Fruit fly (Drosophila melanogaster): Measurements from ENCODE around the gene CG44198.
A peak's percentile ranks its signal among the peaks of the same experiment; 100 is the strongest.

Gene CG44198

dm6 chr2L:13073797-13074196 is 45.1 kb downstream of the CG44198 start (continued):
- no peak for TF ChIP-seq ro (GFP tag; IDR thresholded peaks at IDR 0.05)
- TF ChIP-seq CG8290 (GFP tag; optimal IDR thresholded peaks at IDR 0.05): no peak
- no peak for TF ChIP-seq CG8290 (tag; optimal IDR thresholded peaks at IDR 0.05)
- peak; percentile 61 for TF ChIP-seq CG7839 (tag; optimal IDR thresholded peaks at IDR 0.05)
- TF ChIP-seq knrl (GFP tag; IDR thresholded peaks at IDR 0.05; ENCODE audit: partially characterized antibody): no peak
- TF ChIP-seq CG12769 (tag; optimal IDR thresholded peaks at IDR 0.05): no peak
- no peak for TF ChIP-seq MTF-1 (GFP tag; optimal IDR thresholded peaks at IDR 0.05; ENCODE audit: borderline replicate concordance)
- peak; percentile 45 for TF ChIP-seq ind (GFP tag; optimal IDR thresholded peaks at IDR 0.05)
- peak; percentile 65 for TF ChIP-seq nmo (GFP tag; optimal IDR thresholded peaks at IDR 0.05)
- no peak for TF ChIP-seq tap (tag; optimal IDR thresholded peaks at IDR 0.05)
- no peak for TF ChIP-seq br (optimal IDR thresholded peaks at IDR 0.05)
- TF ChIP-seq Fer2 (tag; optimal IDR thresholded peaks at IDR 0.05): no peak
- peak; percentile 47 for TF ChIP-seq grn (GFP tag; optimal IDR thresholded peaks at IDR 0.05)
- peak; percentile 70 for TF ChIP-seq wor (GFP tag; IDR thresholded peaks at IDR 0.05)
- TF ChIP-seq usp (GFP tag; optimal IDR thresholded peaks at IDR 0.05): no peak
- peak; percentile 81; the same call in 1 of the 2 replicates for TF ChIP-seq Awh (GFP tag; IDR thresholded peaks at IDR 0.05)
- no peak for TF ChIP-seq HLHmδ (GFP tag; optimal IDR thresholded peaks at IDR 0.05)
- TF ChIP-seq Lhr (GFP tag; optimal IDR thresholded peaks at IDR 0.05): peak; percentile 28
- no peak for TF ChIP-seq CG12219 (GFP tag; optimal IDR thresholded peaks at IDR 0.05)
- TF ChIP-seq phol (tag; optimal IDR thresholded peaks at IDR 0.05): peak; percentile 57
- no peak for TF ChIP-seq Spps (tag; optimal IDR thresholded peaks at IDR 0.05)
- TF ChIP-seq Bteb2 (GFP tag; optimal IDR thresholded peaks at IDR 0.05): peak; percentile 6
- TF ChIP-seq corto (GFP tag; optimal IDR thresholded peaks at IDR 0.05): peak; percentile 24
- TF ChIP-seq Med (GFP tag): peak; percentile 74
- TF ChIP-seq repo (GFP tag; optimal IDR thresholded peaks at IDR 0.05): peak; percentile 32
- no peak for TF ChIP-seq vnd (GFP tag; IDR thresholded peaks at IDR 0.05; ENCODE audit: partially characterized antibody)
- TF ChIP-seq CG3281 (GFP tag; optimal IDR thresholded peaks at IDR 0.05): no peak
- TF ChIP-seq sc (optimal IDR thresholded peaks at IDR 0.05): no peak
- TF ChIP-seq sc (GFP tag; optimal IDR thresholded peaks at IDR 0.05): peak; percentile 49
- no peak for TF ChIP-seq HLH54F (GFP tag; optimal IDR thresholded peaks at IDR 0.05)
- TF ChIP-seq maf-S (GFP tag; optimal IDR thresholded peaks at IDR 0.05): peak; percentile 44
- no peak for TF ChIP-seq gfzf (GFP tag; optimal IDR thresholded peaks at IDR 0.05)
- no peak for TF ChIP-seq Asciz (GFP tag; optimal IDR thresholded peaks at IDR 0.05)
- no peak for TF ChIP-seq slou (GFP tag; optimal IDR thresholded peaks at IDR 0.05)
- no peak for TF ChIP-seq HHEX (GFP tag; optimal IDR thresholded peaks at IDR 0.05)
- no peak for TF ChIP-seq inv (GFP tag; IDR thresholded peaks at IDR 0.05; ENCODE audit: partially characterized antibody)
- no peak for TF ChIP-seq btn (GFP tag; optimal IDR thresholded peaks at IDR 0.05)
- TF ChIP-seq CG12071 (GFP tag; optimal IDR thresholded peaks at IDR 0.05): no peak
- peak; percentile 72 for TF ChIP-seq E2f1 (GFP tag; IDR thresholded peaks at IDR 0.05)
- TF ChIP-seq dpn (GFP tag; optimal IDR thresholded peaks at IDR 0.05): peak; percentile 34 to 60
- TF ChIP-seq Tbp (GFP tag; optimal IDR thresholded peaks at IDR 0.05): no peak
- peak; percentile 70 for TF ChIP-seq Sox102F (GFP tag; optimal IDR thresholded peaks at IDR 0.05)
- TF ChIP-seq Abd-B (GFP tag; optimal IDR thresholded peaks at IDR 0.05): peak; percentile 24
- TF ChIP-seq Dref (GFP tag; IDR thresholded peaks at IDR 0.05): no peak
- TF ChIP-seq Neu2 (GFP tag; optimal IDR thresholded peaks at IDR 0.05; ENCODE audit: borderline replicate concordance): no peak
- TF ChIP-seq CG10565 (GFP tag; optimal IDR thresholded peaks at IDR 0.05): no peak
- peak; percentile 27 for TF ChIP-seq CG18262 (tag; optimal IDR thresholded peaks at IDR 0.05)
- no peak for TF ChIP-seq nau (GFP tag; optimal IDR thresholded peaks at IDR 0.05)
- TF ChIP-seq ken (GFP tag; IDR thresholded peaks at IDR 0.05): peak; percentile 83
- no peak for TF ChIP-seq nerfin-2 (GFP tag; IDR thresholded peaks at IDR 0.05; ENCODE audit: partially characterized antibody)
- TF ChIP-seq Optix (GFP tag; IDR thresholded peaks at IDR 0.05): peak; percentile 65; the same call in 2 of the 3 replicates
- TF ChIP-seq D19A (tag; optimal IDR thresholded peaks at IDR 0.05): peak; percentile 50
